Worm (Caenorhabditis elegans) whole organism, late embryonic: ENCODE measurements around the gene bli-6.
A peak's percentile ranks its signal among the peaks of the same experiment; 100 is the strongest.

Source experiments
- F13H6.1 ChIP-seq: sonication (generic microtip); optimal IDR thresholded peaks from 2 replicates; lab custom pipeline; 2016; ENCODE audit warnings: missing genetic modification characterization, missing compliant biosample characterization
- K02D7.2 ChIP-seq: sonication (generic microtip); optimal IDR thresholded peaks from 2 replicates; lab custom pipeline; 2017; ENCODE audit warnings: mild to moderate bottlenecking, missing genetic modification characterization, missing compliant biosample characterization
- ceh-14 ChIP-seq: sonication (generic microtip); optimal IDR thresholded peaks from 2 replicates; lab custom pipeline; 2016; ENCODE audit warnings: missing genotype, missing genetic modification characterization, missing compliant biosample characterization
- ceh-18 ChIP-seq: sonication (generic microtip); optimal IDR thresholded peaks from 2 replicates; lab custom pipeline; 2016; ENCODE audit warnings: missing genetic modification characterization, missing compliant biosample characterization
- ceh-2 ChIP-seq: sonication (generic microtip); optimal IDR thresholded peaks from 2 replicates; lab custom pipeline; 2016; ENCODE audit warnings: missing genotype, missing genetic modification characterization, missing compliant biosample characterization
- ceh-22 ChIP-seq: sonication (generic microtip); optimal IDR thresholded peaks from 2 replicates; lab custom pipeline; 2017; ENCODE audit warnings: missing biosample characterization, missing genetic modification characterization
- ceh-31 ChIP-seq: sonication (generic microtip); optimal IDR thresholded peaks from 2 replicates; lab custom pipeline; 2016; ENCODE audit warnings: missing genetic modification characterization, missing compliant biosample characterization
- ceh-9 ChIP-seq: sonication (generic microtip); optimal IDR thresholded peaks from 2 replicates; lab custom pipeline; 2016; ENCODE audit warnings: mild to moderate bottlenecking, missing genetic modification characterization, inconsistent platforms, missing compliant biosample characterization
- dmd-4 ChIP-seq: sonication (generic microtip); optimal IDR thresholded peaks from 2 replicates; lab custom pipeline; 2016; ENCODE audit warnings: borderline replicate concordance, missing genetic modification characterization, missing compliant biosample characterization
- nfya-1 ChIP-seq: sonication (generic microtip); optimal IDR thresholded peaks from 2 replicates; lab custom pipeline; 2017; ENCODE audit warnings: missing genetic modification characterization, mild to moderate bottlenecking, missing compliant biosample characterization, antibody characterized with exemption, moderate library complexity
- nhr-11 ChIP-seq: fragments of 150-350 bp; optimal IDR thresholded peaks from 2 replicates; lab custom pipeline; 2014; ENCODE audit warnings: missing biosample characterization, missing genetic modification characterization
- pha-2 ChIP-seq: sonication (generic microtip); optimal IDR thresholded peaks from 2 replicates; lab custom pipeline; 2017; ENCODE audit warnings: mild to moderate bottlenecking, missing genetic modification characterization, missing compliant biosample characterization
- sox-4 ChIP-seq: sonication (generic microtip); optimal IDR thresholded peaks from 2 replicates; lab custom pipeline; 2017; ENCODE audit warnings: mild to moderate bottlenecking, missing genetic modification characterization, inconsistent platforms, missing compliant biosample characterization
- unc-86 ChIP-seq: sonication (generic microtip); optimal IDR thresholded peaks from 2 replicates; lab custom pipeline; 2016; ENCODE audit warnings: missing genetic modification characterization, missing compliant biosample characterization

- TF ChIP-seq sox-4 (tag; lab: Kevin White, UChicago) (no peak), nhr-11 (no peak), unc-86 (tag; lab: Kevin White, UChicago) (no peak), F13H6.1 (tag; lab: Kevin White, UChicago) (no peak), pha-2 (tag; lab: Kevin White, UChicago) (no peak), ceh-22 (tag; lab: Kevin White, UChicago) (no peak), ceh-2 (no peak), nfya-1 (tag; lab: Kevin White, UChicago) (peak; percentile 22), dmd-4 (tag; lab: Kevin White, UChicago) (no peak), ceh-14 (tag; lab: Kevin White, UChicago) (no peak), ceh-31 (tag; lab: Kevin White, UChicago) (peak; percentile 29), ceh-18 (tag; lab: Kevin White, UChicago) (no peak), K02D7.2 (tag; lab: Kevin White, UChicago) (no peak), ceh-9 (tag; lab: Kevin White, UChicago) (no peak)
These were observed 49.4 kb upstream of the bli-6 start for ce11 chrIV:6327363-6328015.
